Fruit fly (Drosophila melanogaster) S2 (cell line): Measurements from ENCODE around the gene CSN6.

Experiments used
- CG8478 ChIP-seq: fragments of >200 bp; optimal IDR thresholded peaks from 2 replicates; lab custom pipeline; 2018
- CTCF ChIP-seq, 2 experiments: fragments of >200 bp; optimal IDR thresholded peaks; 2 replicates each; lab custom pipeline; 2018

- TF ChIP-seq CG8478 (lab: Kevin White, UChicago) (no peak), CTCF (optimal IDR thresholded peaks at IDR 0.05; lab: Kevin White, UChicago) (no peak)
Measured at dm6 chr3R:22589311-22589710, 8.7 kb downstream of the CSN6 start.
